Fruit fly (Drosophila melanogaster) whole organism, embryonic: ENCODE measurements around the gene Cpr73D.

Experiments
- Abd-B ChIP-seq: fragments of 200-800 bp; sonication (Bioruptor generic); optimal IDR thresholded peaks from 2 replicates; lab custom pipeline; 2018; ENCODE audit warnings: missing biosample characterization, mild to moderate bottlenecking, missing genetic modification characterization, moderate library complexity
- Antp ChIP-seq: fragments of 200-800 bp; sonication (Bioruptor generic); optimal IDR thresholded peaks from 3 replicates; lab custom pipeline; 2016; ENCODE audit warnings: missing biosample characterization, missing genetic modification characterization
- Awh ChIP-seq: fragments of 200-800 bp; sonication (Bioruptor generic); IDR thresholded peaks from 2 replicates; pipeline ENCODE4, ENCODE4 v1.3.6; 2022; ENCODE audit warnings: missing biosample characterization, missing genetic modification characterization
- Bgb ChIP-seq: fragments of 200-800 bp; sonication (Bioruptor generic); IDR thresholded peaks from 2 replicates; pipeline ENCODE4 v1.3.6; 2022; ENCODE audit warnings: missing biosample characterization, missing genetic modification characterization; ENCODE audit not compliant: partially characterized antibody
- CG10147 ChIP-seq: fragments of 200-800 bp; sonication (Bioruptor generic); optimal IDR thresholded peaks from 2 replicates; lab custom pipeline; 2019; ENCODE audit warnings: missing biosample characterization, mild to moderate bottlenecking, missing genetic modification characterization, moderate library complexity
- CG10959 ChIP-seq: fragments of 200-800 bp; sonication (Bioruptor generic); IDR thresholded peaks from 2 replicates; pipeline ENCODE4 v1.3.6; 2022; ENCODE audit warnings: missing biosample characterization, missing genetic modification characterization
- CG11560 ChIP-seq: fragments of 200-800 bp; sonication (Bioruptor generic); IDR thresholded peaks from 3 replicates; pipeline ENCODE4 v1.3.6; 2022; ENCODE audit warnings: missing biosample characterization, missing genetic modification characterization
- CG11696 ChIP-seq: fragments of 200-800 bp; sonication (Bioruptor generic); IDR thresholded peaks from 2 replicates; pipeline ENCODE4 v1.3.6; 2022; ENCODE audit warnings: missing biosample characterization, missing genetic modification characterization
- CG12104 ChIP-seq: fragments of 200-800 bp; sonication (Bioruptor generic); optimal IDR thresholded peaks from 3 replicates; lab custom pipeline; 2016; ENCODE audit warnings: missing biosample characterization, missing genetic modification characterization
- CG13296 ChIP-seq: fragments of 200-800 bp; sonication (Bioruptor generic); optimal IDR thresholded peaks from 3 replicates; lab custom pipeline; 2018; ENCODE audit warnings: missing biosample characterization, mild to moderate bottlenecking, missing genetic modification characterization
- CG13424 ChIP-seq: fragments of 200-800 bp; sonication (Bioruptor generic); optimal IDR thresholded peaks from 2 replicates; lab custom pipeline; 2019; ENCODE audit warnings: missing biosample characterization, mild to moderate bottlenecking, missing genetic modification characterization, moderate library complexity
- CG14710 ChIP-seq: fragments of 200-800 bp; sonication (Bioruptor generic); optimal IDR thresholded peaks from 3 replicates; lab custom pipeline; 2019; ENCODE audit warnings: missing biosample characterization, mild to moderate bottlenecking, missing genetic modification characterization, moderate library complexity
- CG17186 ChIP-seq: fragments of 200-800 bp; sonication (Bioruptor generic); optimal IDR thresholded peaks from 3 replicates; lab custom pipeline; 2017; ENCODE audit warnings: missing biosample characterization, missing genetic modification reagents, missing genetic modification characterization
- CG18476 ChIP-seq: fragments of 200-800 bp; sonication (Bioruptor generic); optimal IDR thresholded peaks from 2 replicates; lab custom pipeline; 2016; ENCODE audit warnings: missing biosample characterization, mild to moderate bottlenecking, missing genetic modification characterization
- CG2120 ChIP-seq: fragments of 200-800 bp; sonication (Bioruptor generic); optimal IDR thresholded peaks from 3 replicates; lab custom pipeline; 2016; ENCODE audit warnings: missing biosample characterization, missing genetic modification characterization
- CG3281 ChIP-seq: fragments of 200-800 bp; sonication (Bioruptor generic); optimal IDR thresholded peaks from 3 replicates; lab custom pipeline; 2017; ENCODE audit warnings: missing biosample characterization, mild to moderate bottlenecking, missing genetic modification characterization
- CG34224 ChIP-seq: fragments of 200-800 bp; sonication (Bioruptor generic); IDR thresholded peaks from 3 replicates; pipeline ENCODE4 v1.3.6; 2022; ENCODE audit warnings: missing biosample characterization, missing genetic modification characterization; ENCODE audit not compliant: partially characterized antibody
- CG3847 ChIP-seq: fragments of 200-800 bp; sonication (Bioruptor generic); IDR thresholded peaks from 2 replicates; pipeline ENCODE4 v1.3.6; 2022; ENCODE audit warnings: missing biosample characterization, missing genetic modification characterization
- CG6175 ChIP-seq: fragments of 200-800 bp; sonication (Bioruptor generic); IDR thresholded peaks from 3 replicates; pipeline ENCODE4 v1.3.6; 2022; ENCODE audit warnings: missing biosample characterization, missing genetic modification characterization
- CG6254 ChIP-seq: fragments of 200-800 bp; sonication (Bioruptor generic); optimal IDR thresholded peaks from 3 replicates; lab custom pipeline; 2017; ENCODE audit warnings: mild to moderate bottlenecking, missing biosample characterization, missing genetic modification reagents, missing genetic modification characterization
- CG8281 ChIP-seq: fragments of 200-800 bp; sonication (Bioruptor generic); optimal IDR thresholded peaks from 2 replicates; lab custom pipeline; 2018; ENCODE audit warnings: missing biosample characterization, mild to moderate bottlenecking, missing genetic modification characterization, moderate library complexity
- CG9727 ChIP-seq: fragments of 200-800 bp; sonication (Bioruptor generic); optimal IDR thresholded peaks from 3 replicates; lab custom pipeline; 2017; ENCODE audit warnings: missing biosample characterization, mild to moderate bottlenecking, missing genetic modification characterization
- CG9817 ChIP-seq: fragments of 200-800 bp; sonication (Bioruptor generic); optimal IDR thresholded peaks from 2 replicates; lab custom pipeline; 2018; ENCODE audit warnings: missing biosample characterization, mild to moderate bottlenecking, missing genetic modification characterization, moderate library complexity
- Dbx ChIP-seq: fragments of 200-800 bp; sonication (Bioruptor generic); IDR thresholded peaks from 3 replicates; pipeline ENCODE4 v1.3.6; 2022; ENCODE audit warnings: missing biosample characterization, missing genetic modification characterization
- Deaf1 ChIP-seq: fragments of 200-800 bp; optimal IDR thresholded peaks from 3 replicates; lab custom pipeline; 2019; ENCODE audit warnings: missing biosample characterization, mild to moderate bottlenecking, missing genetic modification characterization, moderate library complexity
- Dip2 ChIP-seq: fragments of 200-800 bp; sonication (Bioruptor generic); IDR thresholded peaks from 2 replicates; pipeline ENCODE4 v1.3.6; 2022; ENCODE audit warnings: missing biosample characterization, missing genetic modification characterization
- Drgx ChIP-seq: fragments of 200-800 bp; sonication (Bioruptor generic); IDR thresholded peaks from 2 replicates; pipeline ENCODE4 v1.3.6; 2022; ENCODE audit warnings: missing biosample characterization, missing genetic modification characterization
- Hr78 ChIP-seq, 2 experiments: fragments of 200-800 bp in 1 of 2; fragments of >200 bp in 1 of 2; sonication (Bioruptor generic) in 1 of 2; optimal IDR thresholded peaks; 2 replicates each; lab custom pipeline; 2017 to 2019; ENCODE audit warnings: missing biosample characterization in 2 of 2, missing genetic modification characterization in 2 of 2, mild to moderate bottlenecking in 1 of 2, moderate library complexity in 1 of 2
- NfI ChIP-seq: fragments of 200-800 bp; sonication (Bioruptor generic); optimal IDR thresholded peaks from 3 replicates; lab custom pipeline; 2018; ENCODE audit warnings: missing biosample characterization, mild to moderate bottlenecking, missing genetic modification characterization, moderate library complexity
- Oli ChIP-seq: fragments of 200-800 bp; sonication (Bioruptor generic); optimal IDR thresholded peaks from 2 replicates; lab custom pipeline; 2018; ENCODE audit warnings: missing biosample characterization, mild to moderate bottlenecking, missing genetic modification characterization, moderate library complexity
- PHDP ChIP-seq: fragments of 200-800 bp; sonication (Bioruptor generic); optimal IDR thresholded peaks from 3 replicates; lab custom pipeline; 2018; ENCODE audit warnings: missing biosample characterization, mild to moderate bottlenecking, missing genetic modification characterization, moderate library complexity
- Rfx ChIP-seq: fragments of 200-800 bp; sonication (Bioruptor generic); IDR thresholded peaks from 2 replicates; pipeline ENCODE4 v1.3.6; 2022; ENCODE audit warnings: missing biosample characterization, missing genetic modification characterization
- Stat92E ChIP-seq, 3 experiments: fragments of >200 bp in 2 of 3; fragments of 200-800 bp in 1 of 3; sonication (Bioruptor generic) in 1 of 3; optimal IDR thresholded peaks; 2 replicates each; lab custom pipeline; 2017 to 2019; ENCODE audit warnings: missing biosample characterization in 3 of 3, missing genetic modification characterization in 3 of 3, mild to moderate bottlenecking in 1 of 3, moderate library complexity in 1 of 3
- Tbp ChIP-seq: fragments of >200 bp; optimal IDR thresholded peaks from 2 replicates; lab custom pipeline; 2018; ENCODE audit warnings: missing biosample characterization, missing genetic modification characterization
- al ChIP-seq: fragments of 200-800 bp; sonication (Bioruptor generic); IDR thresholded peaks from 2 replicates; pipeline ENCODE4 v1.3.6; 2022; ENCODE audit warnings: missing biosample characterization, missing genetic modification characterization
- ara ChIP-seq: fragments of 200-800 bp; sonication (Bioruptor generic); IDR thresholded peaks from 2 replicates; pipeline ENCODE4 v1.3.6; 2022; ENCODE audit warnings: missing biosample characterization, missing genetic modification characterization
- ash1 ChIP-seq: fragments of 200-800 bp; sonication (Bioruptor generic); optimal IDR thresholded peaks from 2 replicates; lab custom pipeline; 2018; ENCODE audit warnings: missing biosample characterization, mild to moderate bottlenecking, missing genetic modification characterization
- bsh ChIP-seq, 2 experiments: fragments of 200-800 bp; sonication (Bioruptor generic); optimal IDR thresholded peaks; 2 replicates each; lab custom pipeline; 2017 to 2018; ENCODE audit warnings: mild to moderate bottlenecking in 2 of 2, missing biosample characterization in 2 of 2, missing genetic modification characterization in 2 of 2, moderate library complexity in 1 of 2
- disco-r ChIP-seq: fragments of 200-800 bp; sonication (Bioruptor generic); optimal IDR thresholded peaks from 2 replicates; lab custom pipeline; 2016; ENCODE audit warnings: missing biosample characterization, missing genetic modification characterization
- fd64A ChIP-seq: fragments of 200-800 bp; sonication (Bioruptor generic); optimal IDR thresholded peaks from 3 replicates; lab custom pipeline; 2018; ENCODE audit warnings: missing biosample characterization, mild to moderate bottlenecking, missing genetic modification characterization
- gro ChIP-seq: fragments of 200-800 bp; sonication (Bioruptor generic); optimal IDR thresholded peaks from 2 replicates; lab custom pipeline; 2016; ENCODE audit warnings: missing biosample characterization, missing genetic modification characterization
- lab ChIP-seq: fragments of 200-800 bp; sonication (Bioruptor generic); optimal IDR thresholded peaks from 3 replicates; lab custom pipeline; 2017; ENCODE audit warnings: missing biosample characterization, missing genetic modification characterization, mild to moderate bottlenecking, moderate library complexity, missing genetic modification reagents
- lbe ChIP-seq: fragments of 200-800 bp; sonication (Bioruptor generic); optimal IDR thresholded peaks from 2 replicates; lab custom pipeline; 2016; ENCODE audit warnings: missing biosample characterization, mild to moderate bottlenecking, missing genetic modification characterization
- lilli ChIP-seq: fragments of 200-800 bp; sonication (Bioruptor generic); optimal IDR thresholded peaks from 3 replicates; lab custom pipeline; 2016; ENCODE audit warnings: missing biosample characterization, missing genetic modification characterization
- peb ChIP-seq: fragments of 200-800 bp; sonication (Bioruptor generic); IDR thresholded peaks from 2 replicates; pipeline ENCODE4 v1.3.6; 2022; ENCODE audit warnings: missing biosample characterization, missing genetic modification characterization
- pho ChIP-seq: fragments of 200-800 bp; sonication (Bioruptor generic); optimal IDR thresholded peaks from 2 replicates; lab custom pipeline; 2016; ENCODE audit warnings: missing biosample characterization, missing genetic modification characterization
- sisA ChIP-seq: fragments of 200-800 bp; sonication (Bioruptor generic); IDR thresholded peaks from 2 replicates; pipeline ENCODE4 v1.3.6; 2022; ENCODE audit warnings: missing biosample characterization, missing genetic modification characterization
- ssp ChIP-seq: fragments of 200-800 bp; sonication (Bioruptor generic); IDR thresholded peaks from 2 replicates; pipeline ENCODE4 v1.3.6; 2022; ENCODE audit warnings: missing biosample characterization, missing genetic modification characterization
- usp ChIP-seq: fragments of >200 bp; optimal IDR thresholded peaks from 2 replicates; lab custom pipeline; 2017; ENCODE audit warnings: missing biosample characterization, missing genetic modification characterization
- vvl ChIP-seq: fragments of 200-800 bp; sonication (Bioruptor generic); IDR thresholded peaks from 2 replicates; pipeline ENCODE4 v1.3.6; 2022; ENCODE audit warnings: missing biosample characterization, missing genetic modification characterization
- wek ChIP-seq: fragments of 200-800 bp; sonication (Bioruptor generic); optimal IDR thresholded peaks from 3 replicates; lab custom pipeline; 2018; ENCODE audit warnings: missing biosample characterization, mild to moderate bottlenecking, missing genetic modification characterization, moderate library complexity

Gene Cpr73D

DNA sequence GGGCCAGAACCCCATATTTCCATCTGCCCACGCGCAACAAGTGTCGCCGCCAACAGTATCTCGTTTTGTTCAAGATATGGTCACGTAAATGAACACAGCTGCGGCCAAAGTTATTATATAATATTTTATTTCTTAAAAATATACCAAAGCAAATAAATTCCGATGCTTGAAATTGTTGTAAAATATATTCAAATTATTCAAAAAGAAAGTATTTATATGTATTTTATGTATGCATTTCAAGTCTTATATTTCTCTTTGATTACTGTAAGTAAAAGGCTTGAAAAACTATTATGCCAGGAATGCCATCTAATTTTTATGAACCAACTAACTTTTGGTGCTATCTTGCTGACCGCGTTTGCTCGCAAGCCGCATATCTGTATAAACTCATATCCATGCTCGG is 31.7 kb upstream of the Cpr73D start (continued):
- TF ChIP-seq Dbx (GFP tag; lab: Robert Waterston, UW) (no peak), Hr78 (GFP tag; optimal IDR thresholded peaks at IDR 0.05; lab: Kevin White, UChicago) (peak in 1 of 2 experiments; percentile 9), CG9817 (tag; lab: Kevin White, UChicago) (peak; percentile 10), CG6175 (no peak), sisA (GFP tag; lab: Robert Waterston, UW) (no peak), fd64A (GFP tag; lab: Kevin White, UChicago) (no peak), pho (GFP tag; lab: Kevin White, UChicago) (no peak), CG13424 (tag; lab: Kevin White, UChicago) (peak; percentile 62), CG8281 (tag; lab: Kevin White, UChicago) (no peak), lbe (GFP tag; lab: Kevin White, UChicago) (peak; percentile 31), ash1 (GFP tag; lab: Kevin White, UChicago) (no peak), CG6254 (no peak), CG12104 (GFP tag; lab: Kevin White, UChicago) (no peak), Drgx (GFP tag; lab: Robert Waterston, UW) (peak; percentile 77), ssp (GFP tag; lab: Robert Waterston, UW) (no peak), lilli (GFP tag; lab: Kevin White, UChicago) (peak; percentile 25), CG13296 (GFP tag; lab: Kevin White, UChicago) (peak; percentile 25), CG18476 (GFP tag; lab: Kevin White, UChicago) (no peak), lab (GFP tag; lab: Kevin White, UChicago) (peak; percentile 62), NfI (peak; percentile 40), usp (GFP tag; lab: Kevin White, UChicago) (no peak), PHDP (peak; percentile 52), CG10959 (no peak), CG14710 (tag; lab: Kevin White, UChicago) (peak; percentile 20), vvl (GFP tag; lab: Robert Waterston, UW) (peak; percentile 22; the same call in 1 of the 2 replicates), Antp (no peak), Bgb (GFP tag; lab: Robert Waterston, UW) (no peak), Awh (GFP tag; lab: Robert Waterston, UW) (no peak), Oli (tag; lab: Kevin White, UChicago) (peak; percentile 54), CG11560 (tag; lab: Robert Waterston, UW) (no peak), CG9727 (GFP tag; lab: Kevin White, UChicago) (peak; percentile 39), CG11696 (GFP tag; lab: Robert Waterston, UW) (peak; percentile 78), wek (GFP tag; lab: Kevin White, UChicago) (no peak), Stat92E (GFP tag; optimal IDR thresholded peaks at IDR 0.05; lab: Kevin White, UChicago) (peak in 1 of 3 experiments; percentile 30), gro (no peak), CG34224 (GFP tag; lab: Robert Waterston, UW) (no peak), Tbp (GFP tag; lab: Kevin White, UChicago) (no peak), Dip2 (GFP tag; lab: Robert Waterston, UW) (no peak), Deaf1 (tag; lab: Kevin White, UChicago) (peak; percentile 32), bsh (GFP tag; optimal IDR thresholded peaks at IDR 0.05; lab: Kevin White, UChicago) (peak; percentile 37 to 53), Rfx (GFP tag; lab: Robert Waterston, UW) (peak; percentile 40), peb (GFP tag; lab: Robert Waterston, UW) (no peak), CG2120 (GFP tag; lab: Kevin White, UChicago) (peak; percentile 51), Abd-B (peak; percentile 19), CG10147 (GFP tag; lab: Kevin White, UChicago) (peak; percentile 43), al (GFP tag; lab: Robert Waterston, UW) (no peak), CG3281 (GFP tag; lab: Kevin White, UChicago) (peak; percentile 45), disco-r (GFP tag; lab: Kevin White, UChicago) (no peak), ara (GFP tag; lab: Robert Waterston, UW) (no peak), CG17186 (GFP tag; lab: Kevin White, UChicago) (no peak), CG3847 (GFP tag; lab: Robert Waterston, UW) (0 out of 2 replicates have a peak, but pooled peaks have one; percentile 27)
